Fruit fly (Drosophila melanogaster): ENCODE measurements around the gene RPA2.

DNA sequence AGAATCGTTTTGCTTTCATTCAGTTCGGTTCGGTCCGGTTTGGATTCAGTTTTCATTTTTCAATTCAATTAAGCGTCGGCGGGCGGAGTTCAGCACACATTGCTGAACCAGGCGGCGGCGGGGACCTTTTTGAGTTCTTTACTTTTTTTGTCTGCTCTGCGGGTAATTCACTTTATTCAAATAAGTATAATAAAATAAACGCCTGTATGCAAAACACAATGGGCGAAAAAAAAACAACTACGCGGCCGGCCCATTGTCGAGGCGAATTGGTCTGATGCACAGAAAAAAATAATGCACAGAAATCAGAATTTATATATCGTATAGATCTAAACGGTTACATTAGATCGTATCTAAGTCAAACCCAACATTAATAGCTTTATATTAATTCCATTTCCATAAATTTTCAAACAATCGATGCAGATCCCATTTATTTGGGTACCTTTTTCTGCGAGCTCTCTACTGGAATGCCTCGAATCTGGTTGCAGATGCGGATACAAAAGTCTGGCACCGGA, 13.1 kb downstream of the RPA2 start:
- TF ChIP-seq dsx (GFP tag; optimal IDR thresholded peaks at IDR 0.05; ENCODE audit: poor library complexity, severe bottlenecking), result peak; percentile 24
- peak; percentile 16; the same call in 1 of the 2 replicates for TF ChIP-seq CG11294 (GFP tag; IDR thresholded peaks at IDR 0.05)
- TF ChIP-seq Met (GFP tag; optimal IDR thresholded peaks at IDR 0.05), result peak; percentile 78
- TF ChIP-seq Hr4 (GFP tag; optimal IDR thresholded peaks at IDR 0.05), result peak; percentile 53
- peak; percentile 27 for TF ChIP-seq Lpt (GFP tag; optimal IDR thresholded peaks at IDR 0.05)
- TF ChIP-seq CG31627 (GFP tag; optimal IDR thresholded peaks at IDR 0.05), result peak; percentile 59
- peak; percentile 58 for TF ChIP-seq achi (GFP tag; optimal IDR thresholded peaks at IDR 0.05)
